Worm (Caenorhabditis elegans): ENCODE results near the gene atx-3.

atx-3 gene

DNA sequence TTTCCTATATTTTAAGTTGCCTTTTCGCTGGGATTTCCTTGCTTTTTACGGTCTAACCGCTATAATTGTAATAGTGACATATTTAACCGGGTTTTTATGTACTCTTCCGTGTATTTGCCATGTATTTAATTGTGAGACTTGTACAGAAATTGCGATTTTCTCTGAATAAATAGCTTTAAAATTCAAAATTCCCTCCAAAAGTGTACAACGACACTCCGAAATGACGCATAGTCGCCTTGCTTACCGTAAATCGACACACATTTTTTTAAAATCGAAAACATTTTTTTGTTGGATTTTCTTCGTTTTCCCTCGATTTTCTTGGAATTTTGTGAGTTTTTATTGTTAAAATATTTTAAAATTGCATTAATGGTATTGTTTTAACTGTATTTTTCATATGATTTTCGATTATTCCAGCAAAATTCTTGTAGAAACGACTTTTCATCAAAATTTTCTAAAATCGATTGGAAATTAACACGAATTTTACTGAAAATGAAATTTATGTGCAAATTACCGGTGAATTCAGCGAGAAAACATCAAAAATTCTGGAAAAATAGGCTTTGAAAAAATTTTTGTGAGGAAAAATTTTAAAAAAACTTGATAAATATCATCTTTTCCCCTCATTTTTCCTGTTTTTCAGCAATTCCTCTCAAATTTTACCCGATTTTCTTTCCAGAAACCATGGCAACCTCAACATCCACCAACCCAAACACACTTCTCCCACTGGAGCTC, 7.4 kb downstream of the atx-3 start, which contains the start of gene lsm-5:
Gene lsm-5, plus strand, starts transcription at position 679 of the 729 bp plus-strand sequence.
- TF ChIP-seq grh-1 (GFP tag; IDR thresholded peaks at IDR 0.05) (no peak), elt-3 (tag; optimal IDR thresholded peaks at IDR 0.05) (peak in 1 of 6 experiments; percentile 58), F16B12.6 (tag; optimal IDR thresholded peaks at IDR 0.05) (peak; percentile 19), aha-1 (tag; optimal IDR thresholded peaks at IDR 0.05) (no peak), pqm-1 (tag; optimal IDR thresholded peaks at IDR 0.05) (no peak), efl-1 (optimal IDR thresholded peaks at IDR 0.05) (peak; percentile 96 to 97), efl-1 (GFP tag; optimal IDR thresholded peaks at IDR 0.05 in 1 of 2) (peak; percentile 95 to 99), aly-2 (tag; optimal IDR thresholded peaks at IDR 0.05) (peak; percentile 93), snu-23 (GFP tag; optimal IDR thresholded peaks at IDR 0.05) (peak; percentile 62), nhr-84 (tag; optimal IDR thresholded peaks at IDR 0.05) (no peak), C16A3.4 (tag; optimal IDR thresholded peaks at IDR 0.05) (peak; percentile 56), ama-1 (optimal IDR thresholded peaks at IDR 0.05) (peak; percentile 95), unc-98 (GFP tag; IDR thresholded peaks at IDR 0.05) (no peak), nhr-20 (tag; optimal IDR thresholded peaks at IDR 0.05) (peak; percentile 43), sptf-1 (tag; optimal IDR thresholded peaks at IDR 0.05) (no peak), mdl-1 (tag; optimal IDR thresholded peaks at IDR 0.05) (peak in 1 of 2 experiments; percentile 26), fkh-8 (tag; optimal IDR thresholded peaks at IDR 0.05) (peak; percentile 4), sup-37 (GFP tag; optimal IDR thresholded peaks at IDR 0.05) (peak; percentile 4), lin-15B (tag; optimal IDR thresholded peaks at IDR 0.05) (peak; percentile 34), tlp-1 (tag; optimal IDR thresholded peaks at IDR 0.05) (no peak), nhr-12 (tag; optimal IDR thresholded peaks at IDR 0.05) (no peak), xbp-1 (tag; optimal IDR thresholded peaks at IDR 0.05) (peak; percentile 48), isw-1 (GFP tag; IDR thresholded peaks at IDR 0.05) (peak; percentile 39), dpl-1 (GFP tag; optimal IDR thresholded peaks at IDR 0.05) (peak; percentile 91 to 96 (median 95)), hpl-2 (GFP tag; optimal IDR thresholded peaks at IDR 0.05) (no peak), snpc-4 (tag; optimal IDR thresholded peaks at IDR 0.05) (peak; percentile 56), lin-35 (GFP tag; optimal IDR thresholded peaks at IDR 0.05) (peak; percentile 95 to 97), lin-14 (GFP tag; optimal IDR thresholded peaks at IDR 0.05) (peak; percentile 63), ceh-90 (tag; optimal IDR thresholded peaks at IDR 0.05) (no peak), blmp-1 (tag; optimal IDR thresholded peaks at IDR 0.05) (no peak), ceh-82 (tag; optimal IDR thresholded peaks at IDR 0.05) (peak in 2 of 3 experiments; percentile 48 to 56), ztf-11 (tag; optimal IDR thresholded peaks at IDR 0.05) (no peak), rnt-1 (tag; optimal IDR thresholded peaks at IDR 0.05) (peak; percentile 51), mep-1 (tag; optimal IDR thresholded peaks at IDR 0.05) (peak; percentile 50), C34B4.2 (tag; optimal IDR thresholded peaks at IDR 0.05) (no peak), nhr-90 (tag; optimal IDR thresholded peaks at IDR 0.05; ENCODE audit: poor library complexity) (peak; percentile 13), lsy-2 (tag; optimal IDR thresholded peaks at IDR 0.05) (peak; percentile 65 to 82), nhr-28 (tag; optimal IDR thresholded peaks at IDR 0.05) (no peak), nhr-85 (tag) (no peak), nhr-76 (tag; optimal IDR thresholded peaks at IDR 0.05) (no peak), unc-86 (tag; optimal IDR thresholded peaks at IDR 0.05) (peak; percentile 5), lir-3 (tag; optimal IDR thresholded peaks at IDR 0.05; ENCODE audit: poor library complexity) (no peak), zip-4 (GFP tag; optimal IDR thresholded peaks at IDR 0.05) (no peak), sox-4 (tag; optimal IDR thresholded peaks at IDR 0.05) (no peak), lin-13 (GFP tag; optimal IDR thresholded peaks at IDR 0.05) (peak; percentile 41), elt-2 (tag; optimal IDR thresholded peaks at IDR 0.05) (peak; percentile 2), nhr-77 (tag; optimal IDR thresholded peaks at IDR 0.05) (peak; percentile 34), fos-1 (tag; optimal IDR thresholded peaks at IDR 0.05) (peak; percentile 11), mab-9 (GFP tag; IDR thresholded peaks at IDR 0.05) (no peak), nhr-47 (tag; optimal IDR thresholded peaks at IDR 0.05) (peak; percentile 55), nhr-71 (tag; optimal IDR thresholded peaks at IDR 0.05) (peak; percentile 64), irx-1 (tag; optimal IDR thresholded peaks at IDR 0.05) (peak; percentile 52), unc-130 (tag; optimal IDR thresholded peaks at IDR 0.05) (peak; percentile 50)

Data from whole organism, L1 larva.